Fruit fly (Drosophila melanogaster): ENCODE data around the gene frtz.

The frtz gene

dm6 chr2L:1710224-1710623, 5.4 kb downstream of the frtz start, which contains the start of the genes CG17660 and mRpL48 (continued):
- no peak for TF ChIP-seq CG32006 (GFP tag; optimal IDR thresholded peaks at IDR 0.05)
- TF ChIP-seq fkh (GFP tag; optimal IDR thresholded peaks at IDR 0.05), result peak; percentile 97
- TF ChIP-seq OdsH (GFP tag; optimal IDR thresholded peaks at IDR 0.05), result no peak
- no peak for TF ChIP-seq lz (GFP tag; optimal IDR thresholded peaks at IDR 0.05)
- no peak for TF ChIP-seq net (GFP tag; optimal IDR thresholded peaks at IDR 0.05)
- TF ChIP-seq Gug (GFP tag; IDR thresholded peaks at IDR 0.05), result no peak
- TF ChIP-seq Sox15 (GFP tag; optimal IDR thresholded peaks at IDR 0.05), result no peak
- TF ChIP-seq ss (GFP tag; optimal IDR thresholded peaks at IDR 0.05), result no peak
- TF ChIP-seq Lpt (GFP tag; optimal IDR thresholded peaks at IDR 0.05), result no peak
- TF ChIP-seq vri (GFP tag; optimal IDR thresholded peaks at IDR 0.05), result peak; percentile 72
- TF ChIP-seq Hr38 (GFP tag; optimal IDR thresholded peaks at IDR 0.05), result no peak
- TF ChIP-seq fd85E (GFP tag; optimal IDR thresholded peaks at IDR 0.05), result no peak
- no peak for TF ChIP-seq spab (GFP tag; optimal IDR thresholded peaks at IDR 0.05)
- no peak for TF ChIP-seq Sox14 (GFP tag; optimal IDR thresholded peaks at IDR 0.05)
- no peak for TF ChIP-seq salr (GFP tag; optimal IDR thresholded peaks at IDR 0.05)

- peak; percentile 28 for TF ChIP-seq svp (GFP tag)
- TF ChIP-seq topi (GFP tag; optimal IDR thresholded peaks at IDR 0.05), result no peak
- no peak for TF ChIP-seq Blimp-1 (GFP tag; optimal IDR thresholded peaks at IDR 0.05)
- TF ChIP-seq lz (GFP tag; optimal IDR thresholded peaks at IDR 0.05), result no peak
- TF ChIP-seq vri (GFP tag; optimal IDR thresholded peaks at IDR 0.05), result peak; percentile 6
- no peak for TF ChIP-seq CG34406 (GFP tag; optimal IDR thresholded peaks at IDR 0.05)
Measured at dm6 chr2L:1709316-1709715, 6.3 kb downstream of the frtz start.

dm6 chr2L:1708110-1708509, 7.5 kb downstream of the frtz start:
- TF ChIP-seq CG6792 (GFP tag; optimal IDR thresholded peaks at IDR 0.05), result no peak
- peak; percentile 52 for TF ChIP-seq svp (GFP tag)
- TF ChIP-seq eg (GFP tag; IDR thresholded peaks at IDR 0.05), result no peak
- TF ChIP-seq achi (GFP tag; optimal IDR thresholded peaks at IDR 0.05), result no peak
- no peak for TF ChIP-seq lz (GFP tag; optimal IDR thresholded peaks at IDR 0.05)
- peak; percentile 13 for TF ChIP-seq vri (GFP tag; optimal IDR thresholded peaks at IDR 0.05)

dm6 chr2L:1706961-1707360, 8.7 kb downstream of the frtz start:
- TF ChIP-seq Hr39 (GFP tag; optimal IDR thresholded peaks at IDR 0.05) (no peak), Eip93F (GFP tag; optimal IDR thresholded peaks at IDR 0.05) (no peak), CG1621 (tag; optimal IDR thresholded peaks at IDR 0.05) (no peak), OdsH (GFP tag; optimal IDR thresholded peaks at IDR 0.05) (no peak), lz (GFP tag; optimal IDR thresholded peaks at IDR 0.05) (no peak), Sox15 (GFP tag; optimal IDR thresholded peaks at IDR 0.05) (no peak), CG3032 (tag; optimal IDR thresholded peaks at IDR 0.05) (no peak), Ets21C (GFP tag; optimal IDR thresholded peaks at IDR 0.05) (no peak), Hr38 (GFP tag; optimal IDR thresholded peaks at IDR 0.05) (no peak), Smox (GFP tag; optimal IDR thresholded peaks at IDR 0.05) (no peak), CG11294 (GFP tag; IDR thresholded peaks at IDR 0.05) (no peak), CG6854 (GFP tag; optimal IDR thresholded peaks at IDR 0.05) (no peak), pdm3 (GFP tag; optimal IDR thresholded peaks at IDR 0.05) (no peak), CG8632 (GFP tag; optimal IDR thresholded peaks at IDR 0.05) (no peak), Blimp-1 (GFP tag; optimal IDR thresholded peaks at IDR 0.05) (no peak)

- TF ChIP-seq vri (GFP tag; optimal IDR thresholded peaks at IDR 0.05) (no peak), Gug (GFP tag; IDR thresholded peaks at IDR 0.05) (no peak), Hr38 (GFP tag; optimal IDR thresholded peaks at IDR 0.05) (no peak), CG15336 (GFP tag; IDR thresholded peaks at IDR 0.05) (no peak), esn (GFP tag; optimal IDR thresholded peaks at IDR 0.05) (no peak), CG6163 (GFP tag; IDR thresholded peaks at IDR 0.05) (no peak), svp (GFP tag) (no peak), CG31627 (GFP tag; optimal IDR thresholded peaks at IDR 0.05) (no peak), Lpt (GFP tag; optimal IDR thresholded peaks at IDR 0.05) (no peak), topi (GFP tag; optimal IDR thresholded peaks at IDR 0.05) (no peak), CG3919 (GFP tag; optimal IDR thresholded peaks at IDR 0.05) (no peak), Eip75B (GFP tag; optimal IDR thresholded peaks at IDR 0.05) (no peak), Sox14 (GFP tag; optimal IDR thresholded peaks at IDR 0.05) (no peak), Hr4 (GFP tag; optimal IDR thresholded peaks at IDR 0.05) (no peak), dac (GFP tag; optimal IDR thresholded peaks at IDR 0.05) (no peak)
Measured at dm6 chr2L:1704746-1705145, 10.9 kb downstream of the frtz start, which contains the start of gene cpb. TSS of gene cpb (plus strand) at chr2L:1704902.

All from whole organism, prepupa.